Fruit fly (Drosophila melanogaster) whole organism, embryonic: ENCODE measurements around the gene CG14669.

Source experiments
- BEAF-32 ChIP-seq: fragments of 200-800 bp; sonication (Bioruptor generic); optimal IDR thresholded peaks from 3 replicates; lab custom pipeline; 2017; ENCODE audit warnings: missing biosample characterization, missing genetic modification characterization, mild to moderate bottlenecking, moderate library complexity, missing genetic modification reagents
- CG10979 ChIP-seq: fragments of 200-800 bp; sonication (Bioruptor generic); optimal IDR thresholded peaks from 2 replicates; lab custom pipeline; 2018; ENCODE audit warnings: missing biosample characterization, mild to moderate bottlenecking, missing genetic modification characterization, moderate library complexity
- CG11456 ChIP-seq: fragments of 200-800 bp; sonication (Bioruptor generic); IDR thresholded peaks from 3 replicates; pipeline ENCODE4 v1.3.6; 2022; ENCODE audit warnings: missing biosample characterization, missing genetic modification characterization
- CG13287 ChIP-seq: fragments of 200-800 bp; sonication (Bioruptor generic); IDR thresholded peaks from 2 replicates; pipeline ENCODE4 v1.3.6; 2022; ENCODE audit warnings: missing biosample characterization, missing genetic modification characterization; ENCODE audit not compliant: partially characterized antibody
- CG13624 ChIP-seq: fragments of 200-800 bp; sonication (Bioruptor generic); optimal IDR thresholded peaks from 2 replicates; lab custom pipeline; 2016; ENCODE audit warnings: missing biosample characterization, missing genetic modification characterization
- CG13894 ChIP-seq: fragments of 200-800 bp; sonication (Bioruptor generic); optimal IDR thresholded peaks from 3 replicates; lab custom pipeline; 2018; ENCODE audit warnings: missing biosample characterization, mild to moderate bottlenecking, missing genetic modification characterization, moderate library complexity
- CG15269 ChIP-seq: fragments of 200-800 bp; sonication (Bioruptor generic); optimal IDR thresholded peaks from 2 replicates; lab custom pipeline; 2018; ENCODE audit warnings: missing biosample characterization, mild to moderate bottlenecking, missing genetic modification characterization, moderate library complexity
- CG17829 ChIP-seq: fragments of 200-800 bp; optimal IDR thresholded peaks from 2 replicates; lab custom pipeline; 2019; ENCODE audit warnings: missing biosample characterization, mild to moderate bottlenecking, missing genetic modification characterization, moderate library complexity
- CG31388 ChIP-seq: fragments of 200-800 bp; sonication (Bioruptor generic); optimal IDR thresholded peaks from 2 replicates; lab custom pipeline; 2016; ENCODE audit warnings: missing biosample characterization, missing genetic modification characterization
- CG32767 ChIP-seq: fragments of 200-800 bp; sonication (Bioruptor generic); IDR thresholded peaks from 2 replicates; pipeline ENCODE4 v1.3.6; 2022; ENCODE audit warnings: missing biosample characterization, missing genetic modification characterization
- CG34224 ChIP-seq: fragments of 200-800 bp; sonication (Bioruptor generic); IDR thresholded peaks from 3 replicates; pipeline ENCODE4 v1.3.6; 2022; ENCODE audit warnings: missing biosample characterization, missing genetic modification characterization; ENCODE audit not compliant: partially characterized antibody
- CG34422 ChIP-seq: fragments of 200-800 bp; sonication (Bioruptor generic); IDR thresholded peaks from 3 replicates; pipeline ENCODE4 v1.3.6; 2022; ENCODE audit warnings: missing biosample characterization, missing genetic modification characterization
- CG6272 ChIP-seq: fragments of 200-800 bp; sonication (Bioruptor generic); IDR thresholded peaks from 2 replicates; pipeline ENCODE4 v1.3.6; 2022; ENCODE audit warnings: missing biosample characterization, missing genetic modification characterization
- CG7928 ChIP-seq: fragments of 200-800 bp; sonication (Bioruptor generic); optimal IDR thresholded peaks from 2 replicates; lab custom pipeline; 2017; ENCODE audit warnings: missing biosample characterization, mild to moderate bottlenecking, missing genetic modification characterization
- CG8290 ChIP-seq, 3 experiments: fragments of 200-800 bp; sonication (Bioruptor generic); optimal IDR thresholded peaks; 2 replicates each; lab custom pipeline; 2016 to 2019; ENCODE audit warnings: missing biosample characterization in 3 of 3, missing genetic modification characterization in 3 of 3, mild to moderate bottlenecking in 2 of 3, moderate library complexity in 1 of 3
- D19A ChIP-seq: fragments of 200-800 bp; optimal IDR thresholded peaks from 3 replicates; lab custom pipeline; 2019; ENCODE audit warnings: missing biosample characterization, mild to moderate bottlenecking, missing genetic modification characterization, moderate library complexity
- Dll ChIP-seq: fragments of 200-800 bp; sonication (Bioruptor generic); IDR thresholded peaks from 4 replicates; pipeline ENCODE4 v1.3.6; 2022; ENCODE audit warnings: missing biosample characterization, missing genetic modification characterization; ENCODE audit not compliant: partially characterized antibody
- Dp ChIP-seq: fragments of 200-800 bp; sonication (Bioruptor generic); optimal IDR thresholded peaks from 2 replicates; lab custom pipeline; 2018; ENCODE audit warnings: missing biosample characterization, mild to moderate bottlenecking, missing genetic modification characterization, moderate library complexity
- Ets65A ChIP-seq: fragments of 200-800 bp; sonication (Bioruptor generic); peaks from one replicate; lab custom pipeline; 2016; ENCODE audit warnings: missing biosample characterization, missing genetic modification characterization
- Fer1 ChIP-seq: fragments of 200-800 bp; sonication (Bioruptor generic); optimal IDR thresholded peaks from 2 replicates; lab custom pipeline; 2017; ENCODE audit warnings: missing biosample characterization, mild to moderate bottlenecking, missing genetic modification characterization
- Fer2 ChIP-seq: fragments of 200-800 bp; sonication (Bioruptor generic); optimal IDR thresholded peaks from 2 replicates; lab custom pipeline; 2018; ENCODE audit warnings: missing biosample characterization, mild to moderate bottlenecking, missing genetic modification characterization, moderate library complexity
- Lpt ChIP-seq: fragments of >200 bp; optimal IDR thresholded peaks from 2 replicates; lab custom pipeline; 2018; ENCODE audit warnings: missing biosample characterization, missing genetic modification characterization
- MBD-R2 ChIP-seq: fragments of 200-800 bp; sonication (Bioruptor generic); IDR thresholded peaks from 2 replicates; pipeline ENCODE4 v1.3.6; 2022; ENCODE audit warnings: missing biosample characterization, missing genetic modification characterization
- Meics ChIP-seq: fragments of 200-800 bp; sonication (Bioruptor generic); optimal IDR thresholded peaks from 2 replicates; lab custom pipeline; 2017; ENCODE audit warnings: missing biosample characterization, mild to moderate bottlenecking, missing genetic modification characterization
- NC2α ChIP-seq: fragments of 200-800 bp; sonication (Bioruptor generic); optimal IDR thresholded peaks from 2 replicates; lab custom pipeline; 2016; ENCODE audit warnings: missing biosample characterization, missing genetic modification characterization
- PHDP ChIP-seq: fragments of 200-800 bp; sonication (Bioruptor generic); optimal IDR thresholded peaks from 3 replicates; lab custom pipeline; 2018; ENCODE audit warnings: missing biosample characterization, mild to moderate bottlenecking, missing genetic modification characterization, moderate library complexity
- Side ChIP-seq: fragments of 200-800 bp; sonication (Bioruptor generic); optimal IDR thresholded peaks from 2 replicates; lab custom pipeline; 2016; ENCODE audit warnings: missing biosample characterization, missing genetic modification characterization
- Taf1 ChIP-seq: fragments of 200-800 bp; sonication (Bioruptor generic); IDR thresholded peaks from 2 replicates; pipeline ENCODE4 v1.3.6; 2022; ENCODE audit warnings: missing biosample characterization, missing genetic modification characterization
- abd-A ChIP-seq: fragments of 200-800 bp; sonication (Bioruptor generic); optimal IDR thresholded peaks from 3 replicates; lab custom pipeline; 2019; ENCODE audit warnings: missing biosample characterization, mild to moderate bottlenecking, missing genetic modification characterization, moderate library complexity
- chinmo ChIP-seq: fragments of 200-800 bp; sonication (Bioruptor generic); IDR thresholded peaks from 4 replicates; pipeline ENCODE4 v1.3.6; 2022; ENCODE audit warnings: missing biosample characterization, missing genetic modification characterization; ENCODE audit not compliant: partially characterized antibody
- crp ChIP-seq, 2 experiments: fragments of 200-800 bp; sonication (Bioruptor generic); optimal IDR thresholded peaks; 2 replicates in 1 of 2; 3 replicates in 1 of 2; lab custom pipeline; 2017; ENCODE audit warnings: missing biosample characterization in 2 of 2, missing genetic modification characterization in 2 of 2, mild to moderate bottlenecking in 1 of 2, moderate library complexity in 1 of 2
- ems ChIP-seq: fragments of 200-800 bp; sonication (Bioruptor generic); optimal IDR thresholded peaks from 3 replicates; lab custom pipeline; 2016; ENCODE audit warnings: missing biosample characterization, missing genetic modification characterization
- fd96Cb ChIP-seq: fragments of 200-800 bp; sonication (Bioruptor generic); optimal IDR thresholded peaks from 2 replicates; lab custom pipeline; 2018; ENCODE audit warnings: missing biosample characterization, mild to moderate bottlenecking, missing genetic modification characterization, moderate library complexity
- gcm ChIP-seq: fragments of 200-800 bp; sonication (Bioruptor generic); optimal IDR thresholded peaks from 2 replicates; lab custom pipeline; 2019; ENCODE audit warnings: missing biosample characterization, mild to moderate bottlenecking, missing genetic modification characterization, moderate library complexity
- gcm2 ChIP-seq: fragments of 200-800 bp; sonication (Bioruptor generic); optimal IDR thresholded peaks from 2 replicates; lab custom pipeline; 2016; ENCODE audit warnings: missing biosample characterization, missing genetic modification characterization
- hbn ChIP-seq: fragments of 200-800 bp; sonication (Bioruptor generic); IDR thresholded peaks from 2 replicates; pipeline ENCODE4 v1.3.6; 2022; ENCODE audit warnings: missing biosample characterization, missing genetic modification characterization; ENCODE audit not compliant: partially characterized antibody
- insv ChIP-seq, 2 experiments: fragments of 200-800 bp; sonication (Bioruptor generic); optimal IDR thresholded peaks; 3 replicates each; lab custom pipeline; 2016 to 2018; ENCODE audit warnings: missing biosample characterization in 2 of 2, missing genetic modification characterization in 2 of 2
- lab ChIP-seq: fragments of 200-800 bp; sonication (Bioruptor generic); optimal IDR thresholded peaks from 3 replicates; lab custom pipeline; 2017; ENCODE audit warnings: missing biosample characterization, missing genetic modification characterization, mild to moderate bottlenecking, moderate library complexity, missing genetic modification reagents
- lmd ChIP-seq: fragments of 200-800 bp; sonication (Bioruptor generic); IDR thresholded peaks from 2 replicates; pipeline ENCODE4 v1.3.6; 2022; ENCODE audit warnings: missing biosample characterization, missing genetic modification characterization
- lov ChIP-seq, 2 experiments: fragments of 200-800 bp in 1 of 2; fragments of >200 bp in 1 of 2; sonication (Bioruptor generic) in 1 of 2; IDR thresholded peaks in 1 of 2; optimal IDR thresholded peaks in 1 of 2; 2 replicates in 1 of 2; 3 replicates in 1 of 2; pipeline versions ENCODE4 v1.3.6 to Lab custom; 2017 to 2022; ENCODE audit warnings: missing biosample characterization in 1 of 2, missing genetic modification characterization in 1 of 2
- maf-S ChIP-seq: fragments of 200-800 bp; sonication (Bioruptor generic); optimal IDR thresholded peaks from 2 replicates; lab custom pipeline; 2016; ENCODE audit warnings: missing biosample characterization, missing genetic modification characterization
- ro ChIP-seq: fragments of 200-800 bp; sonication (Bioruptor generic); IDR thresholded peaks from 2 replicates; pipeline ENCODE4 v1.3.6; 2022; ENCODE audit warnings: missing biosample characterization, missing genetic modification characterization
- sob ChIP-seq: fragments of 200-800 bp; sonication (Bioruptor generic); IDR thresholded peaks from 2 replicates; pipeline ENCODE4 v1.3.6; 2022; ENCODE audit warnings: missing biosample characterization, missing genetic modification characterization
- sqz ChIP-seq: fragments of 200-800 bp; sonication (Bioruptor generic); optimal IDR thresholded peaks from 3 replicates; lab custom pipeline; 2018; ENCODE audit warnings: missing biosample characterization, mild to moderate bottlenecking, missing genetic modification characterization
- sug ChIP-seq: fragments of 200-800 bp; optimal IDR thresholded peaks from 2 replicates; lab custom pipeline; 2019; ENCODE audit warnings: missing biosample characterization, mild to moderate bottlenecking, missing genetic modification characterization, moderate library complexity
- tna ChIP-seq: fragments of 200-800 bp; sonication (Bioruptor generic); IDR thresholded peaks from 2 replicates; pipeline ENCODE4 v1.3.6; 2022; ENCODE audit warnings: missing biosample characterization, missing genetic modification characterization; ENCODE audit not compliant: partially characterized antibody
- twi ChIP-seq: fragments of 200-800 bp; optimal IDR thresholded peaks from 2 replicates; lab custom pipeline; 2019; ENCODE audit warnings: missing biosample characterization, mild to moderate bottlenecking, missing genetic modification characterization, moderate library complexity

Gene CG14669

dm6 chr3R:5367512-5368169 lies 46.7 kb upstream of the CG14669 start (continued):
- TF ChIP-seq gcm2 (GFP tag; lab: Kevin White, UChicago) (no peak), Fer1 (GFP tag; lab: Kevin White, UChicago) (peak; percentile 58), CG8290 (GFP tag; optimal IDR thresholded peaks at IDR 0.05; lab: Kevin White, UChicago) (no peak), CG8290 (tag; optimal IDR thresholded peaks at IDR 0.05; lab: Kevin White, UChicago) (peak in 1 of 2 experiments; percentile 82), MBD-R2 (peak; percentile 13; the same call in 1 of the 2 replicates), D19A (tag; lab: Kevin White, UChicago) (peak; percentile 22), insv (GFP tag; optimal IDR thresholded peaks at IDR 0.05; lab: Kevin White, UChicago) (peak; percentile 75 to 97), CG11456 (GFP tag; lab: Robert Waterston, UW) (peak; percentile 51; the same call in 1 of the 3 replicates), CG13894 (peak; percentile 11), crp (GFP tag; optimal IDR thresholded peaks at IDR 0.05; lab: Kevin White, UChicago) (peak in 1 of 2 experiments; percentile 85), ro (GFP tag; lab: Robert Waterston, UW) (no peak), CG32767 (GFP tag; lab: Robert Waterston, UW) (peak; percentile 79), CG34224 (peak; percentile 37; the same call in 2 of the 3 replicates), abd-A (tag; lab: Kevin White, UChicago) (peak; percentile 6), chinmo (GFP tag; lab: Robert Waterston, UW) (no peak; the same call in 3 of the 4 replicates), NC2α (GFP tag; lab: Kevin White, UChicago) (no peak), CG13287 (GFP tag; lab: Robert Waterston, UW) (peak; percentile 28; the same call in 1 of the 2 replicates), Dll (peak; percentile 18; the same call in 1 of the 4 replicates), CG34422 (GFP tag; lab: Robert Waterston, UW) (peak; percentile 74; the same call in 2 of the 3 replicates), hbn (GFP tag; lab: Robert Waterston, UW) (peak; percentile 44; the same call in 1 of the 2 replicates), ems (no peak), lov (optimal IDR thresholded peaks at IDR 0.05; lab: Kevin White, UChicago) (no peak), lov (GFP tag; IDR thresholded peaks at IDR 0.05; lab: Robert Waterston, UW) (0 out of 3 replicates have a peak, but pooled peaks have one; percentile 19), CG10979 (tag; lab: Kevin White, UChicago) (no peak), CG6272 (GFP tag; lab: Robert Waterston, UW) (no peak), Fer2 (tag; lab: Kevin White, UChicago) (peak; percentile 39), Side (no peak), CG7928 (no peak), Taf1 (GFP tag; lab: Robert Waterston, UW) (peak; percentile 15; the same call in 1 of the 2 replicates), BEAF-32 (GFP tag; lab: Kevin White, UChicago) (no peak), fd96Cb (tag; lab: Kevin White, UChicago) (no peak), Dp (GFP tag; lab: Kevin White, UChicago) (no peak), gcm (GFP tag; lab: Kevin White, UChicago) (peak; percentile 36), CG31388 (GFP tag; lab: Kevin White, UChicago) (no peak), Lpt (no peak), twi (tag; lab: Kevin White, UChicago) (peak; percentile 75), CG13624 (no peak), sob (GFP tag; lab: Robert Waterston, UW) (peak; percentile 38; the same call in 1 of the 2 replicates), PHDP (no peak), sug (tag; lab: Kevin White, UChicago) (peak; percentile 66), Meics (GFP tag; lab: Kevin White, UChicago) (peak; percentile 2), lab (GFP tag; lab: Kevin White, UChicago) (peak; percentile 61), Ets65A (GFP tag; lab: Kevin White, UChicago) (no peak), tna (GFP tag; lab: Robert Waterston, UW) (no peak), lmd (GFP tag; lab: Robert Waterston, UW) (no peak), CG15269 (tag; lab: Kevin White, UChicago) (peak; percentile 24), maf-S (GFP tag; lab: Kevin White, UChicago) (no peak), sqz (GFP tag; lab: Kevin White, UChicago) (peak; percentile 13), CG17829 (tag; lab: Kevin White, UChicago) (peak; percentile 19)
